Worm (Caenorhabditis elegans): Measurements from ENCODE around the gene npr-11.

npr-11 gene

ce11 chrX:1255547-1255946 is at the start of gene npr-11:
Gene npr-11, minus strand, starts transcription at chrX:1255647.
- no peak for TF ChIP-seq aly-2 (tag; optimal IDR thresholded peaks at IDR 0.05)
- no peak for TF ChIP-seq snpc-4 (tag; optimal IDR thresholded peaks at IDR 0.05)
- no peak for TF ChIP-seq sem-4 (tag; optimal IDR thresholded peaks at IDR 0.05)
- no peak for TF ChIP-seq nhr-11 (tag; optimal IDR thresholded peaks at IDR 0.05)
- no peak for TF ChIP-seq unc-55 (GFP tag; optimal IDR thresholded peaks at IDR 0.05)
- no peak for TF ChIP-seq ztf-4 (tag; optimal IDR thresholded peaks at IDR 0.05)
- no peak for TF ChIP-seq mab-5 (tag; optimal IDR thresholded peaks at IDR 0.05)
- TF ChIP-seq nhr-77 (tag; optimal IDR thresholded peaks at IDR 0.05): no peak
- no peak for TF ChIP-seq nhr-23 (tag; optimal IDR thresholded peaks at IDR 0.05)

ce11 chrX:1302267-1302666 is 46.8 kb upstream of the npr-11 start:
- TF ChIP-seq alr-1 (tag; optimal IDR thresholded peaks at IDR 0.05) (no peak), snpc-4 (tag; optimal IDR thresholded peaks at IDR 0.05) (peak; percentile 44), mdl-1 (tag; optimal IDR thresholded peaks at IDR 0.05) (peak; percentile 9 to 40), sem-4 (tag; optimal IDR thresholded peaks at IDR 0.05) (peak; percentile 46), mab-5 (tag; optimal IDR thresholded peaks at IDR 0.05) (peak; percentile 31), unc-55 (GFP tag; optimal IDR thresholded peaks at IDR 0.05) (peak; percentile 89), egl-27 (tag; optimal IDR thresholded peaks at IDR 0.05) (peak; percentile 39), nhr-129 (tag; optimal IDR thresholded peaks at IDR 0.05) (peak; percentile 91), F13H6.1 (tag; optimal IDR thresholded peaks at IDR 0.05) (peak; percentile 92), crh-2 (tag; optimal IDR thresholded peaks at IDR 0.05) (peak; percentile 71), C34F6.9 (tag; optimal IDR thresholded peaks at IDR 0.05) (peak; percentile 72), nhr-25 (tag; optimal IDR thresholded peaks at IDR 0.05) (no peak), sma-3 (GFP tag; optimal IDR thresholded peaks at IDR 0.05) (peak; percentile 36), sma-9 (GFP tag; optimal IDR thresholded peaks at IDR 0.05) (peak; percentile 79), sma-9 (tag; optimal IDR thresholded peaks at IDR 0.05) (no peak), gmeb-1 (tag; optimal IDR thresholded peaks at IDR 0.05) (peak; percentile 38), nhr-12 (tag; optimal IDR thresholded peaks at IDR 0.05) (no peak), nhr-6 (tag; optimal IDR thresholded peaks at IDR 0.05) (peak; percentile 19), lsy-2 (tag; optimal IDR thresholded peaks at IDR 0.05) (peak; percentile 11 to 66), ztf-11 (tag; optimal IDR thresholded peaks at IDR 0.05) (no peak), lin-13 (GFP tag; optimal IDR thresholded peaks at IDR 0.05) (peak; percentile 71), lin-11 (tag; optimal IDR thresholded peaks at IDR 0.05) (peak; percentile 51), dmd-4 (tag; optimal IDR thresholded peaks at IDR 0.05) (no peak), zag-1 (tag; optimal IDR thresholded peaks at IDR 0.05) (peak; percentile 82), nhr-21 (tag; optimal IDR thresholded peaks at IDR 0.05) (peak; percentile 30), fos-1 (tag; optimal IDR thresholded peaks at IDR 0.05) (peak; percentile 86), peb-1 (tag; optimal IDR thresholded peaks at IDR 0.05) (no peak)

- TF ChIP-seq ama-1 (optimal IDR thresholded peaks at IDR 0.05) (no peak), F13H6.1 (tag; optimal IDR thresholded peaks at IDR 0.05) (no peak), ceh-16 (tag; optimal IDR thresholded peaks at IDR 0.05) (no peak), alr-1 (tag; optimal IDR thresholded peaks at IDR 0.05) (no peak), unc-39 (tag; optimal IDR thresholded peaks at IDR 0.05) (no peak), peb-1 (tag; optimal IDR thresholded peaks at IDR 0.05) (no peak), ZK546.5 (tag; optimal IDR thresholded peaks at IDR 0.05) (no peak), lsy-2 (tag; optimal IDR thresholded peaks at IDR 0.05) (no peak), sem-4 (tag; optimal IDR thresholded peaks at IDR 0.05) (no peak), nhr-21 (tag; optimal IDR thresholded peaks at IDR 0.05) (no peak), nhr-6 (tag; optimal IDR thresholded peaks at IDR 0.05) (no peak), mdl-1 (tag; optimal IDR thresholded peaks at IDR 0.05) (no peak), snpc-4 (tag; optimal IDR thresholded peaks at IDR 0.05) (no peak), nhr-11 (tag; optimal IDR thresholded peaks at IDR 0.05) (no peak), fos-1 (tag; optimal IDR thresholded peaks at IDR 0.05) (no peak), mab-5 (tag; optimal IDR thresholded peaks at IDR 0.05) (no peak), unc-55 (GFP tag; optimal IDR thresholded peaks at IDR 0.05) (no peak), dmd-4 (tag; optimal IDR thresholded peaks at IDR 0.05) (no peak)
Observed at ce11 chrX:1299849-1300248, 44.4 kb upstream of the npr-11 start, which contains the start of gene inso-1. Gene inso-1, plus strand, starts transcription at chrX:1300149.

- TF ChIP-seq unc-62 (GFP tag; optimal IDR thresholded peaks at IDR 0.05) (no peak), mab-5 (tag; optimal IDR thresholded peaks at IDR 0.05) (no peak), alr-1 (tag; optimal IDR thresholded peaks at IDR 0.05) (no peak), mbf-1 (tag; optimal IDR thresholded peaks at IDR 0.05) (no peak), lin-13 (GFP tag; optimal IDR thresholded peaks at IDR 0.05) (no peak), ztf-1 (GFP tag; conservative IDR thresholded peaks at IDR 0.05) (no peak), nhr-10 (tag; optimal IDR thresholded peaks at IDR 0.05) (no peak)
Observed at ce11 chrX:1295713-1296112, 40.3 kb upstream of the npr-11 start.

Measured in whole organism, L2 larva.